Worm (Caenorhabditis elegans): ENCODE data around the gene ZC239.14.
"Not testable (repeated sequence)": the region's sequence is repeated elsewhere in the genome, so short reads cannot be mapped to it uniquely, and the experiment has no call there.

The ZC239.14 gene

DNA sequence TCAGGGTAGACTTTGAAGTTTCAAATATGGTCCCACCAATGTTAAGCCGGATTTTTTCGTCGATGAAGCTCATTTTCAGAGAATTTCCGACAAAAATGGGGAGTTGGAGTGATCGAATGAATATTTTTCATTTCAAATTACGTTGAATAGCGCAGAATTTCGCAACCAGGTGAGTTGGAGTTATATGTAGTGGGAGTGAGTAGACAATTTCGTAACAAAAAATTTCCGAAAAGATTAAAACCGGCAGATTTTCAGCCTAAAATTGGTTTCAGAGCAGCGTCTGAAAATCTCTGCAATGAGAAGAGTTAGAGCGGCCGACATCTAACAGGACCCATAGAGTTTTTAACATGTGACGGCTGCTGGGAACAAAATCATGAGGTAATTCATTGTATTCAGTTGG, 13.2 kb downstream of the ZC239.14 start, which contains the start of gene sdz-35:
Gene sdz-35, minus strand, starts transcription at position 101 of the 400 bp plus-strand sequence.
- no peak for TF ChIP-seq dao-5 (tag; optimal IDR thresholded peaks at IDR 0.05)
- TF ChIP-seq W03F9.2 (tag; optimal IDR thresholded peaks at IDR 0.05) = no peak
- no peak for TF ChIP-seq him-1 (tag; optimal IDR thresholded peaks at IDR 0.05)

DNA sequence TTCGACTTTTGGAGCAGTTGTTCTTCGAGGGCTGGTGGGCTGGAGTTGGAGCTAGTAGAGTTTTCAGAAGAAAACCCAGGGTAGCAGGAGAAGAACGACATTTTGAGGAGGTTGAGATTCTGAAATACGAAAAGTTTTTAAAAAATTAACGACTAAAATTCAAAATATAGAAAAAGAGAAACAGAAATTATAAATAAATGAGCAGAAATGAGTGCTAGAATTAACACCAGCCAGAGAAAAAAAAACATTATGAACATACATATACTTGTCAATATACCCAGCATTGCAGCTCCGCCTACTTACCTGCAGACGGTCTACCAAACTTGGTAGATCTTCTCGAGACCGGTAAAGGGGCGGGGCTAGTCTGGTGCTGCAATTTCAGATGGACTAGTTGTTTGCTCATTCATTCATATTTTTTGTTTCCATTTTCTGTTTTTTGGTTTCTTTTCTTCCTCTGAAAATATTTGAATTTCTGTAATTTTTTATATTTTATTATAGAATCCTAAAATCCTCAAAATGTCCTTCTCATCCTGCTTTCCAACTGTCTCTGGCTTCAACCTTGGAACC, 15.3 kb downstream of the ZC239.14 start, which contains the start of the genes ZC239.20 and ZC239.21:
Gene ZC239.20, minus strand, starts transcription at position 101 of the 567 bp plus-strand sequence.
Gene ZC239.21, plus strand, starts transcription at position 517 of the 567 bp plus-strand sequence.
- TF ChIP-seq him-1 (tag; optimal IDR thresholded peaks at IDR 0.05) (no peak), dao-5 (tag; optimal IDR thresholded peaks at IDR 0.05) (no peak), W03F9.2 (tag; optimal IDR thresholded peaks at IDR 0.05) (no peak)

DNA sequence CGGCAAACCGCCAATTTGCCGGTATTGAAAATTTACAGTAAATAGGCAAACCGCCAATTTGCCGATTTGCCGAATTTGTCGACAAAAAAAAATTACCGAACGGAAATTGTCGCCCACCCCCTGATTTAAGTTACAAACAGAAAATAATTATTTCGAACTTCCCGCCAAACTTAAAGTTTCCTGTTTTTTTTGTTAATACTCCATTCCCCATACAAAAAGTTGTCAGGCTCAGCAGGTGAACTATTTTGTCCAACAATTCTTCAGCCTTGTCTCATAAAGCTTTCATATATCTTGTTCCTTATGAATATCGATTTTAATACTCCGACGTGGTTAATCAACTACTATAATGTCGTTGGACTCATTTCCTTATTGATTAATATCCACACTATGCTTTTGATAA, 18.4 kb downstream of the ZC239.14 start, which contains the start of gene sri-50:
Gene sri-50, plus strand, starts transcription at position 301 of the 400 bp plus-strand sequence.
- no peak for TF ChIP-seq him-1 (tag; optimal IDR thresholded peaks at IDR 0.05)
- TF ChIP-seq W03F9.2 (tag; optimal IDR thresholded peaks at IDR 0.05) = no peak
- TF ChIP-seq dao-5 (tag; optimal IDR thresholded peaks at IDR 0.05) = no peak

DNA sequence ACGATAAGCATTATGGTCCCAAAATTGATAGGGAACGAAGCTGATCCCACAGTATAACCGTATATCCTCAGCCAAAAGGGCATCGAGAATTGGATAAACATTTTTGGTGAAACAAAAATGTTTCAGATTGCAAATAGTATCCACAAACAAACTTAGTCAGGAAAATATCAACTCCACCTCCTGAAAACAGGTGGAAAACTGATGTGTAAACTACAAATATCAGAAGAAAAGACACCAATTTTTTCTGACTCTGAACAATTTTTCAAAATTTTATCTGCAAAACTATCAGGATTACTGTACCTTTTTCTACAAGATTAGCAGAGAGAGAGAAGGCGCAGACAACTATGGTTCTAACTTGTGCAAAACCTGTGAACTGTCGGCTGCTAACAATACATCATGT, 19.3 kb downstream of the ZC239.14 start, which contains the start of gene sri-53:
Gene sri-53, minus strand, starts transcription at position 101 of the 400 bp plus-strand sequence.
- no peak for TF ChIP-seq dao-5 (tag; optimal IDR thresholded peaks at IDR 0.05)
- TF ChIP-seq W03F9.2 (tag; optimal IDR thresholded peaks at IDR 0.05) = no peak
- no peak for TF ChIP-seq him-1 (tag; optimal IDR thresholded peaks at IDR 0.05)

DNA sequence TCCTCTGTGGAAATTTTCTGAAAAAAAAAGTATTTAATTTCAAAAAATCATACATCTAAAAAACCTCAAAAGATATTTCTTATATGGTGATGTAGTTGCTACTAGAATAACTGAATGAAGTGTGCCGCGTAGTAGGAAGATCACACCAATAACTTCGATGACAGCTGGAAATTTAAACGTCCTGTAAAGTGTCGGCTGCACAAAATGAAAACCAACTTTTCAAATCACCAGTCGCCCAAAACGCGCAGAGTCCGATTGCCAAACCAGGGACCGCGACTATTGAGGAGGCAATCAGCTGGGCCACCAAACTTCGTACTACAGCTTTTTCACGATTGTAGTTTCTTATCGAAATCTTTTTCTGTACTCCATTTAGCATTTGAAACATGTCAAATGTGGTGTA, 20.6 kb downstream of the ZC239.14 start, which contains the start of gene sri-48:
Gene sri-48, minus strand, starts transcription at position 101 of the 400 bp plus-strand sequence.
- TF ChIP-seq W03F9.2, dao-5, him-1 (tag; optimal IDR thresholded peaks at IDR 0.05): not testable (repeated sequence)

DNA sequence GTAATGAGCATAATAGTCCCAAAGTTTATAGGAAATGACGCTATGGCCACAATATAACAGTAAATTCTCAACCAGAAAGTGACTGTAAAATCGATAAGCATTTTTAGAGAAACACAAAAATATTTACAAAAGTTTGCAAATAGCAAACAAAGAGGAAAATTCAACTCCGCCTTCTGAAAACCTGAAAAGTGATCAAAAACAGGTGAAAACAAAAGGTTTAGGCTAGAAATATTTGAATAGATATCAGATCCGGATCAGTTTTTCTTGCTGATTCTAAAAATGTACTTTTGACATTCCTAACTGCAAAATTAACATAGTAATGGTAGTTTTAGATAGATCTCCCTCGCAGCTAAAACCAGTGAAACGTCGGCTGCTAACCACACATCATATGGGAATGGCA, 22.8 kb downstream of the ZC239.14 start, which contains the start of gene sri-51:
Gene sri-51, minus strand, starts transcription at position 101 of the 400 bp plus-strand sequence.
- no peak for TF ChIP-seq W03F9.2 (tag; optimal IDR thresholded peaks at IDR 0.05)
- TF ChIP-seq dao-5 (tag; optimal IDR thresholded peaks at IDR 0.05) = no peak
- no peak for TF ChIP-seq him-1 (tag; optimal IDR thresholded peaks at IDR 0.05)

DNA sequence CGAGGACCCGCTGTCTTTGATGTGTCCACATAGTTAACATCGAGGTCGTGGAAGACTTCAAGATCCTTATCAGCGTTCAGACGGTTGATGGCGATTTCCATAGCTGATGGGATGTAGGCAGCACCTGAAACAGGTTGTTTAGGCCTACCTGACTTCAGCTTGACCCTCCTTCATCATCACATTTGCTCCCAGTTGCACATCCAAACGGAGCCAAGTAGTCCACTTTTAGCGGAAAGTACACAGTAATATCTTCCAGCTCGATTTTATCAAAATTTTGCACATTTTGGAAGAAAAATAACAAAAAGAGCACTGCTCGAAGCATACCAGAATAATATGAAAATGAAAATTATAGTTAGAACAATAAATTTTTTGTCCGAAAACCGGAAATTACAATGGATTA, 24.9 kb downstream of the ZC239.14 start, which contains the start of gene gcy-15:
Gene gcy-15, minus strand, starts transcription at position 101 of the 400 bp plus-strand sequence.
- TF ChIP-seq W03F9.2 (tag; optimal IDR thresholded peaks at IDR 0.05) (no peak), him-1 (tag; optimal IDR thresholded peaks at IDR 0.05) (no peak), dao-5 (tag; optimal IDR thresholded peaks at IDR 0.05) (no peak)

DNA sequence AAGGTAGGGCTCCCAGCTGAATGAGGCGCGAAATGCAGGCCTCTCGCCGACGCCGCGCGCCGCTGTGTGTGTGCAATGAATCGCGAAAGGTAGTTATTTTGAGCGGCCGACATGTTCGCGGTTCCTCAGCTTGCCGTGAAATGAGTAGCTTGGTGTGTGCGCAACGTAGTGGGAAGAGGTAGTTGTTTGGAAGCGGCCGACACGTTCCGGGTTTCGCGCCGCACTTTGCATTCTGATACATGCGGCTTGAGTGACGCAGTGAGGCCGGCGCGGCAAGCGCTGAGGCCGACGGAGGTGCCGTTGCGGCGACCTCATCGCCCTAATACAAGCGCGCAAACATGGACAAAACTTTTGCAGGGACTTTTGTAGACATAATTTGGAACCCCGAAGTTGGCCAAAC, 26.1 kb downstream of the ZC239.14 start:
- TF ChIP-seq him-1 (tag; optimal IDR thresholded peaks at IDR 0.05) (no peak), dao-5 (tag; optimal IDR thresholded peaks at IDR 0.05) (no peak), W03F9.2 (tag; optimal IDR thresholded peaks at IDR 0.05) (no peak)

DNA sequence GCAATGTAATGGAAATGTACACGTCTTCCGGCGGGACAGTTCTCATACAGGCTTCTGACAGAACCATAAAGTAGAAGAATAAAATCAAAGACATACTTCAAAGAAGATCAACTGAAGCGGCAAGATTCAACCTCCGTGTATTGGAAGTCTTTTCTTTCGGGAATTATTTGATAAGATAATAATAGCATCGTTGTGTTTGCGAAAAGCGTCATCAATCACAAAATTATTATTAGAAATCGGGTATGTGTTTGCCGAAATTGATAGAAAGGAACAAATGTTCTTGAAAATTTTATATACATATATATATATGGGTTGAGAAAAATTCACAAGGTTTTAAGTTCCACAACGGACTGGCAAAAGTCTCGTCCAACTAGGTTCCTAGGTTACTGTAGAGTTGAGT, 30.3 kb downstream of the ZC239.14 start, which contains the start of gene Y27F2A.9:
Gene Y27F2A.9, minus strand, starts transcription at position 101 of the 400 bp plus-strand sequence.
- not testable (repeated sequence) for TF ChIP-seq him-1, dao-5, W03F9.2 (tag; optimal IDR thresholded peaks at IDR 0.05)

DNA sequence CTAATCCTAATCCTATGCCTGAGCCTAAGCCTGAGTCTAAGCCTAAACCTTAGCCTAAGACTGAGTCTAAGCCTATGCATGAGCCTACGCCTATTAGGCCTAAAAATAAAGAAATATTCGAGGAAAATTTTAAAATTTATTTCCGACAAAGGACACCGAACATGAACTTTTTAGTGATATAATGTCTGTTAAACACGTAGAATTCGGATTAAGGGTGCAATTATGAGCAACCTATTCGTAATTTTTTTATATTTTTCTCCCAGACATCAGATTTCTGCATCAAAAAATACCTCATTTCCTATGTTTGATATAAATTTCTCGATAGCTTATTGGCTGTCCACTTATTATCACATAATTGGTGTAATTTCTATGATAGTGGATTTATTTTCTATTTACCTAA, 32.8 kb downstream of the ZC239.14 start, which contains the start of gene Y27F2A.11:
Gene Y27F2A.11, plus strand, starts transcription at position 301 of the 400 bp plus-strand sequence.
- not testable (repeated sequence) for TF ChIP-seq W03F9.2, him-1, dao-5 (tag; optimal IDR thresholded peaks at IDR 0.05)

DNA sequence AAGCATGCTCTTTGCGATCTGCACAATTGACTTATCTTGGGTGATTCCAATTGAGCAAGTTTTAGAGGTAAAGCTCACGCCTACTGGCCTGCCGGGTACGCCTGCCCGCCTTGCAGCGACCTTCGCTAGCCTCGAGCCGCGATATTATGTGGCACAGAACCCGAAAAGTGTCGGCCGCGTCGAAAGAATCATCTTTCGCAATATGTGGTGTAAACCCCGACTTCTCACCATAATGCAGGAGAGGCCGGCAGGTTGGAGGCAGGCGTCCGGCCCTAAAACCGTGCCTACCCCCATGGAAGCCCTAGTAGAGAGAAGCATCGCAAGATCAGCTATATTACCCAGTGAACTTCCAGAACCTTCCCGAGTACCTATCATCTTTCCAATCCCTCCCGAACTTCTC, 36.0 kb downstream of the ZC239.14 start:
- TF ChIP-seq W03F9.2 (tag; optimal IDR thresholded peaks at IDR 0.05) = no peak
- no peak for TF ChIP-seq dao-5 (tag; optimal IDR thresholded peaks at IDR 0.05)

DNA sequence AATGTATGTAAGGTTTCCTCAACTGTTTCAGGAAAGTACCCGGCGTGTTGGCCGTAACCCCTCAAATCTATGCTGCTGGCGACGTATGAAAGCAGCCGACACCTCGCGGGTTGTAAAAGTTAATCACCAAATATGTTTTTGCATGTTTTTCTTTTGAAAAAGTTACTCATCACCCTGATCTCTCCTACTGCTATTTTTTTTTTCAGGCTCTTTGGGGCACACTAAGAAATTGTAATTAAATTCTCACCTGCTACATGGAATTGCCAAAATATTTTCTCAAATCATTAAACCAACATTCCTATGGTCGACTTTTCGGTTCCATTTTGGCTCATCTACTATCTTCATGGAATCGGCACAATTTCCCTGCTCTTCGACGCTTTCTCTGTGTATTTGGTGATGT, 37.0 kb downstream of the ZC239.14 start, which contains the start of gene sri-78:
Gene sri-78, plus strand, starts transcription at position 301 of the 400 bp plus-strand sequence.
- TF ChIP-seq W03F9.2, him-1, dao-5 (tag; optimal IDR thresholded peaks at IDR 0.05): not testable (repeated sequence)

DNA sequence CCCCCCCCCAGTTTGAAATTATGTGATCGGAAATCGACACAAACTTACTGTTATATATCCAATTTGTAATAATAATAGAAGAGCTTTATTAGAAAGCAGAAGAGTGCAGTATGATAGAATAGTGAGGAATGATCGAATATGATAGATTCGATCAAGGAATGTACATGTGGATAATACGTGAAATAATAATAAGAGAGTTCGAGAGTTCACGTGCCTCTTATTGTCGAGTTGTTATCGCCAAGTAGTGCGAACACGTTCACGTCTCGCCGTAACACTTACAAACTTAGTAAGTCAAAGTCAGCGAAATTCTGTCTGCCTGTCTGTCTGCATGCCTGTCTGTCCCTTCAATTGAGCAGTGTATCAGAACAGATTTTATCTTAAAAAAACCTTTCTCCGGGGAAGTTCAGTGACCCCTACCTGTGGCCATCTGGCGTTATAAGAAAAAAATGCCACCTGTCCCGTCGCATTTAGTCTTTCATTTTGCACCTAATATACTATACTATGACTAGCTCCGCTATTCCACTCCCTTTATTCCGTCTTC, 38.5 kb downstream of the ZC239.14 start, which contains the start of the genes Y27F2A.6 and Y27F2A.8:
Gene Y27F2A.6, minus strand, starts transcription at position 101 of the 541 bp plus-strand sequence.
Gene Y27F2A.8, plus strand, starts transcription at position 491 of the 541 bp plus-strand sequence.
- TF ChIP-seq dao-5, W03F9.2, him-1 (tag; optimal IDR thresholded peaks at IDR 0.05): not testable (repeated sequence)
